Worm (Caenorhabditis elegans): ENCODE measurements around the gene Y57A10C.1.

DNA sequence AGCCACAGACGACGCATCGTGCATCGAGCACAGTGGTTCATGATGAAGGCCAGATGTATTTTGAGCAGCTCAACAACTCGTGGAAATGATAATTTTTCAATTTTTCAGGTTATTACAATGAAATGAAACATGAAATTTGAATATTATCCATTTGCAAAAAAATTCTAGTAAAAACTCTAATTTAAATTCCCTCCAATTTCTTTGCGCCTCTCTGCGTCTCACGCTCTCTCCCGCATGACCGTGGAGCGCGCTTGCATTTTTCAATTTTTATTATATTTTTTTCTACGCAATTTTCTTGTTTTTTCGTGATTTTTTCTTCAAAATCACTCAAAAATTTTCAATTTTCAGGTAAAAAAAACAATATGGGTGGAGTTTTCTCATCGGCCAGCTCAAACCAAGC is 47.1 kb upstream of the Y57A10C.1 start, which contains the start of gene tag-281:
- TF ChIP-seq med-1 (GFP tag; optimal IDR thresholded peaks at IDR 0.05; ENCODE audit: insufficient read depth) (no peak), flt-1 (GFP tag; IDR thresholded peaks at IDR 0.05) (no peak)

Measured in whole organism, midembryonic.